Worm (Caenorhabditis elegans): ENCODE measurements around the gene F01G10.4.

The F01G10.4 gene

DNA sequence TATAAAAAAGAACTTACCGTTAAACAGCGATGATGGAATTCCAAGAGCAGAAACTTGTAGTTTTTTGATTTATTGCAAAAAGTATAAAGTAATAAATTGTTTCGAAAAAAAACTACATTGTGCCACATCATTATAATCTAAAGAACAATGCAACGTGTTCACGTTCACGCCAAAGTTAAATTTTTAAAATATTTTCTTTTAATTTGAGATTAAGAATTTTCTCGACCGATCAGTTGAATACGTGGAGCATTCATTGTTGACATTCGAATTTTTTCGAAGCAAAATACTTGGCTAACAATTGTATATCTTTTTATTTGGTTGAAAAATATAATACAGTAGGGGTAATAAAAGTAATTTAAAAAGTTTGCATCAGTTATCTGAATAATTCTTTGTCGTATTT is 1.4 kb downstream of the F01G10.4 start, which contains the start of gene F01G10.5 (continued):
- TF ChIP-seq aptf-2 (GFP tag; conservative IDR thresholded peaks at IDR 0.05) (no peak), lag-1 (GFP tag; IDR thresholded peaks at IDR 0.05) (no peak), Y67H2A.10 (GFP tag; conservative IDR thresholded peaks at IDR 0.05) (no peak), F37B4.10 (GFP tag; IDR thresholded peaks at IDR 0.05) (no peak)

DNA sequence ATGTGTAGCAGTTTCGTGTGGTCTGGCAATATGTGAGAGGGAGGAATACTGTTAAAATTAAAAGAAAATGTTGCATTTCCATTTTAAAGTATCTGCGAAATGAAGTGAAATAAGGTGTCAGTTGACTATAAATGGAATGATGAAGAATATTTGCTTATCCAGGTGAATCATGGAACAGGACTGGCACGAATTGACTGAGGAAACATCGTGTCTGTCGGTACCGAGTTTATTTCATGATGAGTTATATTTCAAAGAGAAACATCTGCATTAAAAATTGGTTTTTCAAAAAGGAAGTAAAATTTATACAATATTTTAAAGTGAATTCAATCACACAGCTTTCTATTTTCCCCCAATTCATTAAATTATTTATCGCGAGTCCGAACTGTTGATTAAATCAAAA is 4.8 kb downstream of the F01G10.4 start, which contains the start of gene F01G10.6:
Gene F01G10.6, minus strand, starts transcription at position 101 of the 400 bp plus-strand sequence.
- TF ChIP-seq F33H1.4 (GFP tag; IDR thresholded peaks at IDR 0.05) = no peak
- no peak for TF ChIP-seq gei-17 (GFP tag; optimal IDR thresholded peaks at IDR 0.05)
- no peak for TF ChIP-seq hmg-1.2 (GFP tag; IDR thresholded peaks at IDR 0.05)
- no peak for TF ChIP-seq ets-4 (GFP tag; optimal IDR thresholded peaks at IDR 0.05)
- TF ChIP-seq sdz-38 (tag; optimal IDR thresholded peaks at IDR 0.05) = no peak
- TF ChIP-seq egl-18 (GFP tag; IDR thresholded peaks at IDR 0.05) = no peak
- no peak for TF ChIP-seq nfya-2 (GFP tag; IDR thresholded peaks at IDR 0.05)

DNA sequence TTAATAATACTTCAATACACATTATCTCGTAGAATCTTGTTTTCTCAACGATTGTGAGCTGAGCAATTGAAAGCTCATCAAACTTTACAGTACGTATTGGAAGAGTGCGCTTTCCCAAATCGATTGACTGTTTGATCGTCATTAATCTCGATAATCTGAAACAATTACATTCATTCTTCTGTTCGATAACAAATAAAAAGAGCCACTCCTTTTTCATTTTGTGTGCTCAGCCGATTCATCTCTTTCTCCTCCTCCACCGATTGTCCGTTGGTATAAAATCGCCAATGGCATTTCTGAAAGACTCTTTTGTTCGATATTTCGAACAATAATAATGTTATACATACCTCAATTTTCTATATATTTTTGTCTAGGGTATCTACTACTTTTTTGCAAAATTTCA is 8.6 kb downstream of the F01G10.4 start, which contains the start of gene nas-12:
Gene nas-12, plus strand, starts transcription at position 301 of the 400 bp plus-strand sequence.
- TF ChIP-seq F49E8.2 (tag; optimal IDR thresholded peaks at IDR 0.05; ENCODE audit: insufficient read depth) (no peak), K11D2.4 (GFP tag; IDR thresholded peaks at IDR 0.05) (no peak), efl-1 (GFP tag; optimal IDR thresholded peaks at IDR 0.05) (no peak), ceh-58 (GFP tag; IDR thresholded peaks at IDR 0.05) (no peak), ceh-100 (GFP tag; IDR thresholded peaks at IDR 0.05) (no peak), F55B11.4 (tag; optimal IDR thresholded peaks at IDR 0.05; ENCODE audit: borderline replicate concordance, insufficient read depth) (no peak), hlh-26 (GFP tag; conservative IDR thresholded peaks at IDR 0.05) (no peak), Y56A3A.18 (GFP tag; IDR thresholded peaks at IDR 0.05) (no peak)

DNA sequence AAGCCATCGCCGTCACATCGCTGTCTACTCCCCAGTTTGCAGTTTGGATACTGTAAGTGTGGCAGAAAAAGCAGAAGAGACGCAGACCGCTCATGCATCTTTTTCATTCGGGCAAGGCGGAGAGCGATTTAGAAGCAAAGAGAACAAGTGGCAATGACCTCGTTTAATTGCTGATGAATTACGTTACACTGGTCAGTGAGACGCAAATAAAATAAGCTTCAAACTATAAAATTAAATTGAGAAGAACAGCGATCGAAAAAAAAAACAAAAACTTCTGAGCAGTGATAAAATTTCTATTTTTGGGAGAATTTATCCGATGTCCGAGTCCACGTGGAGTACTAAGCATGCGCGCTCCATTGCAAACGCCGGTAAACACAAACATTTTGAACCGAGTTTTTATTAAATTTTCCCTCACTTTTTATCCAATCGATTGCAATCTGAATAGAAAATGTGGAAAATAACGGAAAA is 10.2 kb downstream of the F01G10.4 start, which contains the start of gene C24F3.2:
Gene C24F3.2, plus strand, starts transcription at position 418 of the 468 bp plus-strand sequence.
- no peak for TF ChIP-seq chd-7 (tag; optimal IDR thresholded peaks at IDR 0.05)
- TF ChIP-seq egl-18 (GFP tag; IDR thresholded peaks at IDR 0.05) = no peak
- no peak for TF ChIP-seq lin-26 (GFP tag; IDR thresholded peaks at IDR 0.05)
- no peak for TF ChIP-seq repo-1 (tag; optimal IDR thresholded peaks at IDR 0.05)
- no peak for TF ChIP-seq sea-2 (GFP tag; IDR thresholded peaks at IDR 0.05)
- TF ChIP-seq let-607 (tag; optimal IDR thresholded peaks at IDR 0.05) = peak; percentile 98 to 99
- no peak for TF ChIP-seq tbx-9 (tag; optimal IDR thresholded peaks at IDR 0.05; ENCODE audit: borderline replicate concordance)
- no peak for TF ChIP-seq pha-4 (tag; optimal IDR thresholded peaks at IDR 0.05)
- TF ChIP-seq F23B12.7 (tag; optimal IDR thresholded peaks at IDR 0.05; ENCODE audit: insufficient read depth) = peak; percentile 48
- TF ChIP-seq rcor-1 (GFP tag; IDR thresholded peaks at IDR 0.05) = no peak
- no peak; the same call in 1 of the 2 replicates for TF ChIP-seq K11D2.4 (GFP tag; IDR thresholded peaks at IDR 0.05)
- no peak for TF ChIP-seq zfh-2 (GFP tag; conservative IDR thresholded peaks at IDR 0.05)
- TF ChIP-seq ztf-25 (GFP tag; IDR thresholded peaks at IDR 0.05) = no peak
- no peak for TF ChIP-seq rpc-1 (optimal IDR thresholded peaks at IDR 0.05)
- no peak for TF ChIP-seq rpc-1 (tag; optimal IDR thresholded peaks at IDR 0.05)
- no peak for TF ChIP-seq lin-40 (tag; optimal IDR thresholded peaks at IDR 0.05)
- TF ChIP-seq somi-1 (GFP tag; optimal IDR thresholded peaks at IDR 0.05) = peak; percentile 21
- TF ChIP-seq hsf-1 (GFP tag; IDR thresholded peaks at IDR 0.05) = no peak
- no peak for TF ChIP-seq madf-6 (GFP tag; IDR thresholded peaks at IDR 0.05)
- no peak for TF ChIP-seq ccch-3 (GFP tag; optimal IDR thresholded peaks at IDR 0.05)
- no peak for TF ChIP-seq C17E4.6 (GFP tag; IDR thresholded peaks at IDR 0.05)
- TF ChIP-seq athp-1 (tag; optimal IDR thresholded peaks at IDR 0.05) = no peak
- TF ChIP-seq B0261.1 (tag; optimal IDR thresholded peaks at IDR 0.05) = no peak
- no peak for TF ChIP-seq B0336.3 (GFP tag; IDR thresholded peaks at IDR 0.05)
- TF ChIP-seq fkh-3 (tag; optimal IDR thresholded peaks at IDR 0.05) = no peak
- TF ChIP-seq die-1 (tag; optimal IDR thresholded peaks at IDR 0.05) = no peak
- TF ChIP-seq hrde-1 (tag; optimal IDR thresholded peaks at IDR 0.05; ENCODE audit: borderline replicate concordance) = no peak
- no peak for TF ChIP-seq nhr-179 (tag; optimal IDR thresholded peaks at IDR 0.05)
